Fruit fly (Drosophila melanogaster): Measurements from ENCODE around the gene Sxl.

Gene Sxl

dm6 chrX:7063563-7063962, 34.3 kb downstream of the Sxl start (continued):
- TF ChIP-seq CG12769 (tag; optimal IDR thresholded peaks at IDR 0.05) (peak; percentile 1), CG2889 (GFP tag; IDR thresholded peaks at IDR 0.05) (no peak)

- peak; percentile 96 for TF ChIP-seq zen (tag; optimal IDR thresholded peaks at IDR 0.05)
- no peak for TF ChIP-seq lbe (GFP tag; optimal IDR thresholded peaks at IDR 0.05)
- no peak for TF ChIP-seq NK7.1 (GFP tag; optimal IDR thresholded peaks at IDR 0.05)
- TF ChIP-seq tll (GFP tag; optimal IDR thresholded peaks at IDR 0.05): peak in 1 of 2 experiments; percentile 77
- TF ChIP-seq CG15479 (GFP tag; optimal IDR thresholded peaks at IDR 0.05): peak; percentile 61
These were observed 38.9 kb downstream of the Sxl start for dm6 chrX:7058973-7059372.

dm6 chrX:7049087-7049486, 48.8 kb downstream of the Sxl start, which contains the start of gene nullo:
nullo (plus strand) TSS chrX:7049476.
- no peak for TF ChIP-seq tap (tag; optimal IDR thresholded peaks at IDR 0.05)
- no peak for TF ChIP-seq cato (GFP tag; optimal IDR thresholded peaks at IDR 0.05; ENCODE audit: borderline replicate concordance)
- no peak for TF ChIP-seq vfl (GFP tag; optimal IDR thresholded peaks at IDR 0.05)
- TF ChIP-seq bcd (GFP tag; optimal IDR thresholded peaks at IDR 0.05): no peak
- no peak for TF ChIP-seq CG18764 (GFP tag; optimal IDR thresholded peaks at IDR 0.05)
- TF ChIP-seq Elba2 (GFP tag; optimal IDR thresholded peaks at IDR 0.05): peak; percentile 48
- TF ChIP-seq cad (GFP tag; optimal IDR thresholded peaks at IDR 0.05): peak; percentile 92
- TF ChIP-seq CoRest (tag; optimal IDR thresholded peaks at IDR 0.05): no peak
- TF ChIP-seq CG9215 (GFP tag; IDR thresholded peaks at IDR 0.05): no peak
- peak; percentile 11 for TF ChIP-seq zen (tag; optimal IDR thresholded peaks at IDR 0.05)
- TF ChIP-seq al (GFP tag; IDR thresholded peaks at IDR 0.05): no peak
- TF ChIP-seq CG15479 (GFP tag; optimal IDR thresholded peaks at IDR 0.05): peak; percentile 35
- TF ChIP-seq CG3726 (GFP tag; IDR thresholded peaks at IDR 0.05): no peak
- TF ChIP-seq tll (GFP tag; optimal IDR thresholded peaks at IDR 0.05): peak in 1 of 2 experiments; percentile 58
- no peak for TF ChIP-seq lov (optimal IDR thresholded peaks at IDR 0.05)
- TF ChIP-seq lov (GFP tag; IDR thresholded peaks at IDR 0.05): no peak

- TF ChIP-seq CG15479 (GFP tag; optimal IDR thresholded peaks at IDR 0.05) (peak; percentile 87), tll (GFP tag; optimal IDR thresholded peaks at IDR 0.05) (peak in 1 of 2 experiments; percentile 55), zen (tag; optimal IDR thresholded peaks at IDR 0.05) (peak; percentile 19), aop (GFP tag; IDR thresholded peaks at IDR 0.05) (no peak), CG7786 (GFP tag; optimal IDR thresholded peaks at IDR 0.05) (no peak), cad (GFP tag; optimal IDR thresholded peaks at IDR 0.05) (peak; percentile 94)
These were observed 57.5 kb downstream of the Sxl start, which contains the start of gene CG14427 for dm6 chrX:7040205-7040866. CG14427 (plus strand) TSS chrX:7040603.

dm6 chrX:7037061-7037460, 60.8 kb downstream of the Sxl start:
- TF ChIP-seq stwl (tag; optimal IDR thresholded peaks at IDR 0.05) (no peak), nom (GFP tag; optimal IDR thresholded peaks at IDR 0.05) (no peak), Fer2 (tag; optimal IDR thresholded peaks at IDR 0.05) (no peak), Ets65A (GFP tag) (peak; percentile 68), cad (GFP tag; optimal IDR thresholded peaks at IDR 0.05) (peak; percentile 97), tll (GFP tag; optimal IDR thresholded peaks at IDR 0.05) (peak in 1 of 2 experiments; percentile 58), CG15479 (GFP tag; optimal IDR thresholded peaks at IDR 0.05) (peak; percentile 67), CG11695 (GFP tag; IDR thresholded peaks at IDR 0.05) (no peak), zen (tag; optimal IDR thresholded peaks at IDR 0.05) (peak; percentile 63)

dm6 chrX:7034892-7035291, 63.0 kb downstream of the Sxl start:
- TF ChIP-seq CG4820 (GFP tag; optimal IDR thresholded peaks at IDR 0.05) (no peak), CG15514 (GFP tag; optimal IDR thresholded peaks at IDR 0.05) (no peak), CG6254 (GFP tag; optimal IDR thresholded peaks at IDR 0.05) (no peak), tll (GFP tag; optimal IDR thresholded peaks at IDR 0.05) (peak in 1 of 2 experiments; percentile 53), Hr78 (GFP tag; optimal IDR thresholded peaks at IDR 0.05) (no peak), Myb (GFP tag; optimal IDR thresholded peaks at IDR 0.05) (no peak), NFAT (GFP tag; IDR thresholded peaks at IDR 0.05) (no peak), Elba2 (GFP tag; optimal IDR thresholded peaks at IDR 0.05) (no peak), slou (GFP tag; optimal IDR thresholded peaks at IDR 0.05) (no peak), luna (GFP tag; optimal IDR thresholded peaks at IDR 0.05) (no peak), HLH54F (GFP tag; optimal IDR thresholded peaks at IDR 0.05) (no peak), CG15479 (GFP tag; optimal IDR thresholded peaks at IDR 0.05) (peak; percentile 41), crc (GFP tag; optimal IDR thresholded peaks at IDR 0.05) (no peak), CG6272 (GFP tag; IDR thresholded peaks at IDR 0.05) (no peak), zen (tag; optimal IDR thresholded peaks at IDR 0.05) (peak; percentile 93), CG14667 (GFP tag; IDR thresholded peaks at IDR 0.05) (no peak)
